Comparison of ENCODE assay signal across 5 fruit fly cellular contexts in the genomic region with DNA sequence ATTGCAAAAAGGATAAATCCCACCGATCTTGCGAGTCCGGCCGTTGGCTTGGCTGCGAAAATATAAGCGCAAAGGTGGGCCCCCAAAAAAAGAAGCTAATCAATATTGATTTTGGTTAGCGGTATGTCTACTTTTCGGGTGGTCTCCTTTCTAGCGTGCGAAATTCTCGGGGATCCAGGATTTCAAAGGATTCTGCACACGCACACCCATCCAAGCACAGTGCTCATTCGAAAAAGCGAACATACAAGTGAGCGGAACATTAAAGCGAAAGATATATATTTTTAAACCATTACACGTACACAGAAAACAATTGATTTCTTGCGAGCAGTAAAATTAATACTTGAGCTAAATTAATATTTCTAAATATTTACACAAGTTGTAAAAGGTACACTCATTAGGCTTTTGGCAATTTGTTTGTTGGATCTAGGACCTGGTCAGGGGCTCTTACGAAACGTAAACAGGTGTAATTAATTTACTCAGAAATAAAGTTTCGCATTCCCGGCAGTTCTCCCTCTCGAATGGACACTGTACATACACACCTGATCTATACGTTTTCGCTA.
TF ChIP-seq lines count a peak whose summit lies in the region.

No protein-coding gene starts in this region.

- no peak for TF ChIP-seq CTCF in whole organism, embryonic (GFP tag; optimal IDR thresholded peaks at IDR 0.05; lab: Kevin White, UChicago)

TF ChIP-seq in whole organism, adult, 20 proteins besides CTCF, POLR2A, EP300 and RAD21:
- peak; percentile 79 for TF ChIP-seq kay (GFP tag; lab: Kevin White, UChicago; ENCODE audit: borderline replicate concordance)
- peak; percentile 0 for TF ChIP-seq CG7101 (tag; optimal IDR thresholded peaks at IDR 0.05; lab: Kevin White, UChicago)
- no peak for TF ChIP-seq ovo (GFP tag; optimal IDR thresholded peaks at IDR 0.05; lab: Kevin White, UChicago)
- no peak for TF ChIP-seq Mnt (GFP tag; optimal IDR thresholded peaks at IDR 0.05; lab: Kevin White, UChicago)
- TF ChIP-seq CG14711 (tag; optimal IDR thresholded peaks at IDR 0.05; lab: Kevin White, UChicago) = no peak

TF ChIP-seq in whole organism, embryonic, 481 proteins besides CTCF, POLR2A, EP300 and RAD21 (continues in another document):
- TF ChIP-seq CG7357 (GFP tag; IDR thresholded peaks at IDR 0.05; lab: Robert Waterston, UW) (no peak), sisA (GFP tag; IDR thresholded peaks at IDR 0.05; lab: Robert Waterston, UW) (peak; percentile 24; the same call in 1 of the 2 replicates), CG9437 (GFP tag; optimal IDR thresholded peaks at IDR 0.05; lab: Kevin White, UChicago) (no peak), CG17359 (tag; optimal IDR thresholded peaks at IDR 0.05; lab: Kevin White, UChicago) (peak; percentile 6), CG18619 (GFP tag; optimal IDR thresholded peaks at IDR 0.05; lab: Kevin White, UChicago) (no peak), gce (GFP tag; IDR thresholded peaks at IDR 0.05; lab: Robert Waterston, UW) (0 out of 3 replicates have a peak, but pooled peaks have one; percentile 12), CG15479 (GFP tag; optimal IDR thresholded peaks at IDR 0.05; lab: Kevin White, UChicago) (peak; percentile 36), CG4282 (GFP tag; optimal IDR thresholded peaks at IDR 0.05; lab: Kevin White, UChicago) (no peak), Dll (GFP tag; IDR thresholded peaks at IDR 0.05; lab: Robert Waterston, UW; ENCODE audit: partially characterized antibody) (no peak), cg (GFP tag; optimal IDR thresholded peaks at IDR 0.05; lab: Kevin White, UChicago) (peak; percentile 47), sens (GFP tag; lab: Kevin White, UChicago) (peak; percentile 80), seq (GFP tag; IDR thresholded peaks at IDR 0.05; lab: Robert Waterston, UW) (0 out of 2 replicates have a peak, but pooled peaks have one; percentile 19), CG18262 (tag; optimal IDR thresholded peaks at IDR 0.05; lab: Kevin White, UChicago) (peak; percentile 11), corto (GFP tag; optimal IDR thresholded peaks at IDR 0.05; lab: Kevin White, UChicago) (peak; percentile 2), prd (optimal IDR thresholded peaks at IDR 0.05; lab: Kevin White, UChicago) (no peak), prd (GFP tag; IDR thresholded peaks at IDR 0.05; lab: Robert Waterston, UW) (peak; percentile 25; the same call in 1 of the 3 replicates), BtbVII (GFP tag; optimal IDR thresholded peaks at IDR 0.05; lab: Kevin White, UChicago) (peak; percentile 41), Atf6 (GFP tag; IDR thresholded peaks at IDR 0.05; lab: Robert Waterston, UW) (0 out of 2 replicates have a peak, but pooled peaks have one; percentile 24)

TF ChIP-seq in whole organism, prepupa, 60 proteins besides CTCF, POLR2A, EP300 and RAD21 (continues in another document):
- TF ChIP-seq salr (GFP tag; optimal IDR thresholded peaks at IDR 0.05; lab: Kevin White, UChicago) = peak in 1 of 2 experiments; percentile 35
- no peak for TF ChIP-seq dac (GFP tag; optimal IDR thresholded peaks at IDR 0.05; lab: Kevin White, UChicago)
- TF ChIP-seq Sox15 (GFP tag; optimal IDR thresholded peaks at IDR 0.05; lab: Kevin White, UChicago) = no peak
- peak; percentile 37 for TF ChIP-seq Hr4 (GFP tag; optimal IDR thresholded peaks at IDR 0.05; lab: Kevin White, UChicago)
- TF ChIP-seq CG8119 (GFP tag; IDR thresholded peaks at IDR 0.05; lab: Robert Waterston, UW) = peak; percentile 30; the same call in 1 of the 3 replicates
- no peak for TF ChIP-seq CG6854 (GFP tag; optimal IDR thresholded peaks at IDR 0.05; lab: Kevin White, UChicago)
- TF ChIP-seq eg (GFP tag; IDR thresholded peaks at IDR 0.05; lab: Robert Waterston, UW) = peak; percentile 35; the same call in 1 of the 3 replicates
- TF ChIP-seq fkh (GFP tag; optimal IDR thresholded peaks at IDR 0.05; lab: Kevin White, UChicago) = no peak
- TF ChIP-seq Eip78C (GFP tag; lab: Kevin White, UChicago) = peak; percentile 86
- TF ChIP-seq CG32006 (GFP tag; optimal IDR thresholded peaks at IDR 0.05; lab: Kevin White, UChicago) = peak; percentile 42
- TF ChIP-seq CG11902 (GFP tag; optimal IDR thresholded peaks at IDR 0.05; lab: Kevin White, UChicago) = no peak
- TF ChIP-seq CG4318 (GFP tag; optimal IDR thresholded peaks at IDR 0.05; lab: Kevin White, UChicago) = no peak
- no peak for TF ChIP-seq dsx (GFP tag; optimal IDR thresholded peaks at IDR 0.05; lab: Kevin White, UChicago; ENCODE audit: poor library complexity, severe bottlenecking)
- TF ChIP-seq Sox102F (GFP tag; optimal IDR thresholded peaks at IDR 0.05; lab: Kevin White, UChicago) = no peak
- peak; percentile 41 for TF ChIP-seq Ets96B (tag; optimal IDR thresholded peaks at IDR 0.05; lab: Kevin White, UChicago)
- peak; percentile 2 for TF ChIP-seq CG10631 (GFP tag; optimal IDR thresholded peaks at IDR 0.05; lab: Kevin White, UChicago)
- no peak for TF ChIP-seq CG8319 (GFP tag; optimal IDR thresholded peaks at IDR 0.05; lab: Kevin White, UChicago)
- TF ChIP-seq achi (GFP tag; optimal IDR thresholded peaks at IDR 0.05; lab: Kevin White, UChicago) = peak; percentile 47
- peak; percentile 22 for TF ChIP-seq Smox (GFP tag; optimal IDR thresholded peaks at IDR 0.05; lab: Kevin White, UChicago)
- no peak for TF ChIP-seq Hr38 (GFP tag; optimal IDR thresholded peaks at IDR 0.05; lab: Kevin White, UChicago)
- no peak for TF ChIP-seq CG6163 (GFP tag; IDR thresholded peaks at IDR 0.05; lab: Robert Waterston, UW)

TF ChIP-seq in whole organism, pupa, 21 proteins besides CTCF, POLR2A, EP300 and RAD21:
- TF ChIP-seq CG8159 (tag; optimal IDR thresholded peaks at IDR 0.05; lab: Kevin White, UChicago) = peak; percentile 51
- TF ChIP-seq Ets98B (GFP tag; IDR thresholded peaks at IDR 0.05; lab: Robert Waterston, UW) = no peak; the same call in 1 of the 2 replicates
- no peak for TF ChIP-seq Snoo (tag; optimal IDR thresholded peaks at IDR 0.05; lab: Kevin White, UChicago)
- no peak for TF ChIP-seq CG13204 (GFP tag; optimal IDR thresholded peaks at IDR 0.05; lab: Kevin White, UChicago)
- TF ChIP-seq CG10348 (GFP tag; IDR thresholded peaks at IDR 0.05; lab: Robert Waterston, UW) = no peak
- peak; percentile 38 for TF ChIP-seq CG14655 (GFP tag; optimal IDR thresholded peaks at IDR 0.05; lab: Kevin White, UChicago)
- peak; percentile 12; the same call in 1 of the 3 replicates for TF ChIP-seq fd96Ca (GFP tag; IDR thresholded peaks at IDR 0.05; lab: Robert Waterston, UW)
- TF ChIP-seq CG15710 (tag; optimal IDR thresholded peaks at IDR 0.05; lab: Kevin White, UChicago) = peak; percentile 39
- peak; percentile 2 for TF ChIP-seq CG34367 (tag; optimal IDR thresholded peaks at IDR 0.05; lab: Kevin White, UChicago)
- TF ChIP-seq CG12605 (GFP tag; IDR thresholded peaks at IDR 0.05; lab: Robert Waterston, UW) = no peak
- no peak for TF ChIP-seq gl (tag; optimal IDR thresholded peaks at IDR 0.05; lab: Kevin White, UChicago)
- no peak for TF ChIP-seq CG32121 (GFP tag; IDR thresholded peaks at IDR 0.05; lab: Robert Waterston, UW)
- peak; percentile 28 for TF ChIP-seq CG17806 (tag; optimal IDR thresholded peaks at IDR 0.05; lab: Kevin White, UChicago)
- TF ChIP-seq rn (GFP tag; IDR thresholded peaks at IDR 0.05; lab: Robert Waterston, UW) = no peak
- no peak for TF ChIP-seq D1 (tag; optimal IDR thresholded peaks at IDR 0.05; lab: Kevin White, UChicago)
- TF ChIP-seq Pif1A (GFP tag; optimal IDR thresholded peaks at IDR 0.05; lab: Kevin White, UChicago) = peak; percentile 35
- no peak for TF ChIP-seq CG4496 (GFP tag; IDR thresholded peaks at IDR 0.05; lab: Robert Waterston, UW)
- peak; percentile 25 for TF ChIP-seq Pif1B (GFP tag; optimal IDR thresholded peaks at IDR 0.05; lab: Kevin White, UChicago)
- TF ChIP-seq CG8301 (tag; optimal IDR thresholded peaks at IDR 0.05; lab: Kevin White, UChicago) = peak; percentile 20
- peak; percentile 41 for TF ChIP-seq CG9948 (tag; optimal IDR thresholded peaks at IDR 0.05; lab: Kevin White, UChicago)
- TF ChIP-seq EcR (GFP tag; optimal IDR thresholded peaks at IDR 0.05; lab: Kevin White, UChicago) = no peak

TF ChIP-seq in whole organism, wandering third instar larva, 38 proteins besides CTCF, POLR2A, EP300 and RAD21:
- TF ChIP-seq HLH106 (tag; optimal IDR thresholded peaks at IDR 0.05; lab: Kevin White, UChicago) (peak; percentile 46), h (GFP tag; optimal IDR thresholded peaks at IDR 0.05; lab: Kevin White, UChicago) (peak; percentile 17), fru (GFP tag; optimal IDR thresholded peaks at IDR 0.05; lab: Kevin White, UChicago) (peak; percentile 11), sage (GFP tag; optimal IDR thresholded peaks at IDR 0.05; lab: Kevin White, UChicago) (peak; percentile 7), CG9705 (GFP tag; optimal IDR thresholded peaks at IDR 0.05; lab: Kevin White, UChicago) (no peak), Myc (optimal IDR thresholded peaks at IDR 0.05; lab: Kevin White, UChicago) (no peak), foxo (GFP tag; optimal IDR thresholded peaks at IDR 0.05; lab: Kevin White, UChicago) (peak in 1 of 2 experiments; percentile 32), rgr (GFP tag; optimal IDR thresholded peaks at IDR 0.05; lab: Kevin White, UChicago) (peak; percentile 26)
